Worm (Caenorhabditis elegans) whole organism, young adult: Measurements from ENCODE around the gene M05D6.5.

Experiments
- B0336.3 ChIP-seq: fragments of 200-800 bp; sonication (Bioruptor generic); IDR thresholded peaks from 2 replicates; pipeline ENCODE4 v1.3.6; 2022; ENCODE audit warnings: missing genetic modification characterization, missing compliant biosample characterization
- F10E7.11 ChIP-seq: sonication (generic microtip); optimal IDR thresholded peaks from 2 replicates; lab custom pipeline; 2017; ENCODE audit warnings: mild to moderate bottlenecking, missing genetic modification characterization, moderate library complexity, missing compliant biosample characterization
- F23B12.7 ChIP-seq: sonication (generic microtip); optimal IDR thresholded peaks from 2 replicates; lab custom pipeline; 2017; ENCODE audit warnings: missing genetic modification characterization, mild to moderate bottlenecking, missing compliant biosample characterization, antibody characterized with exemption, moderate library complexity; ENCODE audit not compliant: insufficient read depth
- F57C9.4 ChIP-seq: sonication (generic microtip); optimal IDR thresholded peaks from 2 replicates; lab custom pipeline; 2017; ENCODE audit warnings: mild to moderate bottlenecking, missing genetic modification characterization, missing compliant biosample characterization
- K11D2.4 ChIP-seq: fragments of 200-800 bp; sonication (Bioruptor generic); IDR thresholded peaks from 2 replicates; pipeline ENCODE4 v1.3.6; 2022; ENCODE audit warnings: missing genetic modification reagents, missing genetic modification characterization, missing compliant biosample characterization
- K12H6.12 ChIP-seq: fragments of 200-800 bp; sonication (Bioruptor generic); optimal IDR thresholded peaks from 2 replicates; lab custom pipeline; 2018; ENCODE audit warnings: mild to moderate bottlenecking, missing genetic modification characterization, missing compliant biosample characterization
- Y53G8AR.9 ChIP-seq: fragments of 200-800 bp; sonication (Bioruptor generic); conservative IDR thresholded peaks from 2 replicates; pipeline ENCODE4 v1.3.6; 2022; ENCODE audit warnings: missing genetic modification reagents, missing genetic modification characterization, missing compliant biosample characterization
- Y56A3A.18 ChIP-seq: fragments of 200-800 bp; sonication (Bioruptor generic); IDR thresholded peaks from 2 replicates; pipeline ENCODE4 v1.3.6; 2022; ENCODE audit warnings: missing genetic modification reagents, missing genetic modification characterization, missing compliant biosample characterization
- ama-1 ChIP-seq, 3 experiments: fragments of 150-350 bp in 1 of 3; sonication (generic microtip) in 2 of 3; optimal IDR thresholded peaks; 2 replicates each; lab custom pipeline; 2014 to 2018; ENCODE audit warnings: missing biosample characterization in 2 of 3, missing genetic modification characterization in 2 of 3, missing genetic modification reagents in 2 of 3
- attf-5 ChIP-seq: fragments of 200-800 bp; sonication (Bioruptor generic); optimal IDR thresholded peaks from 2 replicates; lab custom pipeline; 2018; ENCODE audit warnings: mild to moderate bottlenecking, missing genetic modification characterization, missing compliant biosample characterization
- bed-2 ChIP-seq: fragments of 200-800 bp; sonication (Bioruptor generic); IDR thresholded peaks from 2 replicates; pipeline ENCODE4 v1.3.6; 2022; ENCODE audit warnings: missing genetic modification reagents, missing genetic modification characterization, missing compliant biosample characterization
- cebp-1 ChIP-seq, 2 experiments: fragments of 200-800 bp in 1 of 2; sonication (Bioruptor generic) in 1 of 2; sonication (generic microtip) in 1 of 2; IDR thresholded peaks in 1 of 2; optimal IDR thresholded peaks in 1 of 2; 2 replicates each; pipeline versions ENCODE4 v1.3.6 to Lab custom; 2017 to 2022; ENCODE audit warnings: missing compliant biosample characterization in 2 of 2, missing genetic modification characterization in 2 of 2, mild to moderate bottlenecking in 1 of 2, missing genetic modification reagents in 1 of 2, moderate library complexity in 1 of 2
- ceh-100 ChIP-seq: fragments of 200-800 bp; sonication (Bioruptor generic); IDR thresholded peaks from 2 replicates; pipeline ENCODE4 v1.3.6; 2022; ENCODE audit warnings: missing genetic modification reagents, missing genetic modification characterization, missing compliant biosample characterization
- ceh-27 ChIP-seq: fragments of 200-800 bp; sonication (Bioruptor generic); optimal IDR thresholded peaks from 2 replicates; lab custom pipeline; 2018; ENCODE audit warnings: mild to moderate bottlenecking, missing genetic modification characterization, moderate library complexity, missing compliant biosample characterization
- ceh-58 ChIP-seq: fragments of 200-800 bp; sonication (Bioruptor generic); IDR thresholded peaks from 2 replicates; pipeline ENCODE4 v1.3.6; 2022; ENCODE audit warnings: missing genetic modification characterization, missing compliant biosample characterization
- chd-7 ChIP-seq: sonication (generic microtip); optimal IDR thresholded peaks from 2 replicates; lab custom pipeline; 2016; ENCODE audit warnings: mild to moderate bottlenecking, missing genetic modification characterization, moderate library complexity, missing compliant biosample characterization
- egl-44 ChIP-seq: fragments of 200-800 bp; sonication (Bioruptor generic); IDR thresholded peaks from 2 replicates; pipeline ENCODE4 v1.3.6; 2022; ENCODE audit warnings: missing genetic modification reagents, missing genetic modification characterization, missing compliant biosample characterization
- gei-17 ChIP-seq: fragments of 200-800 bp; sonication (Bioruptor generic); optimal IDR thresholded peaks from 2 replicates; lab custom pipeline; 2018; ENCODE audit warnings: mild to moderate bottlenecking, missing genetic modification characterization, missing compliant biosample characterization
- hlh-12 ChIP-seq: sonication (generic microtip); optimal IDR thresholded peaks from 2 replicates; lab custom pipeline; 2016; ENCODE audit warnings: missing genetic modification characterization, missing compliant biosample characterization
- hsf-1 ChIP-seq: fragments of 200-800 bp; sonication (Bioruptor generic); IDR thresholded peaks from 2 replicates; pipeline ENCODE4 v1.3.6; 2022; ENCODE audit warnings: missing genetic modification reagents, missing genetic modification characterization, missing compliant biosample characterization
- let-526 ChIP-seq: fragments of 200-800 bp; sonication (Bioruptor generic); IDR thresholded peaks from 2 replicates; pipeline ENCODE4 v1.3.6; 2022; ENCODE audit warnings: missing genetic modification reagents, missing genetic modification characterization, missing compliant biosample characterization
- lin-26 ChIP-seq: fragments of 200-800 bp; sonication (Bioruptor generic); IDR thresholded peaks from 2 replicates; pipeline ENCODE4 v1.3.6; 2022; ENCODE audit warnings: missing genetic modification reagents, missing genetic modification characterization, missing compliant biosample characterization
- lin-35 ChIP-seq, 3 experiments: fragments of 150-350 bp in 2 of 3; sonication (generic microtip) in 1 of 3; optimal IDR thresholded peaks; 2 replicates each; lab custom pipeline; 2014 to 2018; ENCODE audit warnings: missing biosample characterization in 3 of 3, missing genetic modification characterization in 3 of 3, missing genetic modification reagents in 3 of 3
- lsl-1 ChIP-seq: fragments of 200-800 bp; sonication (Bioruptor generic); optimal IDR thresholded peaks from 2 replicates; lab custom pipeline; 2018; ENCODE audit warnings: mild to moderate bottlenecking, missing genetic modification characterization, moderate library complexity, missing compliant biosample characterization
- madf-3 ChIP-seq: fragments of 200-800 bp; sonication (Bioruptor generic); IDR thresholded peaks from 2 replicates; pipeline ENCODE4 v1.3.6; 2022; ENCODE audit warnings: missing genetic modification reagents, missing genetic modification characterization, missing compliant biosample characterization
- mes-4 ChIP-seq: sonication (generic microtip); optimal IDR thresholded peaks from 2 replicates; lab custom pipeline; 2016; ENCODE audit warnings: missing genotype, missing genetic modification characterization, missing compliant biosample characterization
- nfya-2 ChIP-seq: fragments of 200-800 bp; sonication (Bioruptor generic); IDR thresholded peaks from 2 replicates; pipeline ENCODE4 v1.3.6; 2022; ENCODE audit warnings: missing genetic modification reagents, missing genetic modification characterization, missing compliant biosample characterization
- nfyb-1 ChIP-seq: fragments of 200-800 bp; sonication (Bioruptor generic); IDR thresholded peaks from 2 replicates; pipeline ENCODE4 v1.3.6; 2022; ENCODE audit warnings: missing genetic modification reagents, missing genetic modification characterization, missing compliant biosample characterization
- pbrm-1 ChIP-seq: fragments of 200-800 bp; sonication (Bioruptor generic); IDR thresholded peaks from 2 replicates; pipeline ENCODE4 v1.3.6; 2022; ENCODE audit warnings: missing genetic modification reagents, missing genetic modification characterization, missing compliant biosample characterization
- pha-4 ChIP-seq: fragments of 150-350 bp; sonication (generic microtip); optimal IDR thresholded peaks from 2 replicates; lab custom pipeline; 2014; ENCODE audit warnings: missing biosample characterization, missing genetic modification reagents, missing genetic modification characterization
- snpc-1.1 ChIP-seq: sonication (generic microtip); optimal IDR thresholded peaks from 2 replicates; lab custom pipeline; 2017; ENCODE audit warnings: missing genetic modification characterization, mild to moderate bottlenecking, missing compliant biosample characterization, antibody characterized with exemption, moderate library complexity, missing genotype, missing genetic modification reagents; ENCODE audit not compliant: insufficient read depth
- snpc-4 ChIP-seq, 5 experiments: fragments of 150-350 bp in 1 of 5; sonication (generic microtip) in 4 of 5; optimal IDR thresholded peaks; 2 replicates each; lab custom pipeline; 2014 to 2018; ENCODE audit warnings: missing genetic modification characterization in 5 of 5, missing biosample characterization in 3 of 5, antibody characterized with exemption in 2 of 5, mild to moderate bottlenecking in 2 of 5, missing compliant biosample characterization in 2 of 5, missing genotype in 2 of 5, moderate library complexity in 2 of 5, missing genetic modification reagents in 1 of 5
- tbx-9 ChIP-seq: sonication (generic microtip); optimal IDR thresholded peaks from 2 replicates; lab custom pipeline; 2016; ENCODE audit warnings: borderline replicate concordance, missing genetic modification characterization, inconsistent platforms, missing compliant biosample characterization
- unc-130 ChIP-seq: sonication (generic microtip); optimal IDR thresholded peaks from 2 replicates; lab custom pipeline; 2016; ENCODE audit warnings: missing genetic modification reagents, missing genetic modification characterization, missing compliant biosample characterization
- ztf-25 ChIP-seq: fragments of 200-800 bp; sonication (Bioruptor generic); IDR thresholded peaks from 2 replicates; pipeline ENCODE4 v1.3.6; 2022; ENCODE audit warnings: missing genetic modification reagents, missing genetic modification characterization, missing compliant biosample characterization
- ztf-6 ChIP-seq: fragments of 200-800 bp; sonication (Bioruptor generic); IDR thresholded peaks from 2 replicates; pipeline ENCODE4 v1.3.6; 2022; ENCODE audit warnings: missing genetic modification reagents, missing genetic modification characterization, missing compliant biosample characterization

The M05D6.5 gene

ce11 chrII:8481033-8481708 lies 832 bp downstream of the M05D6.5 start:
- TF ChIP-seq F23B12.7 (peak; percentile 19), egl-44 (GFP tag; lab: Robert Waterston, UW) (no peak), B0336.3 (GFP tag; lab: Robert Waterston, UW) (no peak), snpc-1.1 (no peak), bed-2 (GFP tag; lab: Robert Waterston, UW) (no peak), hsf-1 (GFP tag; lab: Robert Waterston, UW) (peak; percentile 81), ztf-25 (no peak), ztf-6 (no peak), pbrm-1 (GFP tag; lab: Robert Waterston, UW) (0 out of 2 replicates have a peak, but pooled peaks have one; percentile 26), ceh-27 (no peak), let-526 (GFP tag; lab: Robert Waterston, UW) (0 out of 2 replicates have a peak, but pooled peaks have one; percentile 6), Y53G8AR.9 (GFP tag; lab: Robert Waterston, UW) (0 out of 2 replicates have a peak, but pooled peaks have one; percentile 16), cebp-1 (GFP tag; IDR thresholded peaks at IDR 0.05; lab: Robert Waterston, UW) (no peak), cebp-1 (tag; optimal IDR thresholded peaks at IDR 0.05; lab: Kevin White, UChicago) (peak; percentile 31), chd-7 (tag; lab: Kevin White, UChicago) (peak; percentile 23), attf-5 (no peak), K11D2.4 (GFP tag; lab: Robert Waterston, UW) (peak; percentile 12; the same call in 1 of the 2 replicates), gei-17 (GFP tag; lab: Kevin White, UChicago) (peak; percentile 3), K12H6.12 (peak; percentile 18)

ce11 chrII:8480166-8480565 lies 1.8 kb downstream of the M05D6.5 start, which contains the start of gene lact-4:
Gene lact-4 (minus strand): TSS chrII:8480478.
- TF ChIP-seq Y56A3A.18 (GFP tag; lab: Robert Waterston, UW) = 0 out of 2 replicates have a peak, but pooled peaks have one; percentile 31
- TF ChIP-seq madf-3 (GFP tag; lab: Robert Waterston, UW) = 0 out of 2 replicates have a peak, but pooled peaks have one; percentile 9
- TF ChIP-seq ama-1 (optimal IDR thresholded peaks at IDR 0.05; lab: Kevin White, UChicago) = peak; percentile 51
- TF ChIP-seq ama-1 (GFP tag; optimal IDR thresholded peaks at IDR 0.05; lab: Kevin White, UChicago) = no peak
- peak; percentile 41 for TF ChIP-seq lsl-1 (GFP tag; lab: Kevin White, UChicago)
- no peak for TF ChIP-seq bed-2 (GFP tag; lab: Robert Waterston, UW)

DNA sequence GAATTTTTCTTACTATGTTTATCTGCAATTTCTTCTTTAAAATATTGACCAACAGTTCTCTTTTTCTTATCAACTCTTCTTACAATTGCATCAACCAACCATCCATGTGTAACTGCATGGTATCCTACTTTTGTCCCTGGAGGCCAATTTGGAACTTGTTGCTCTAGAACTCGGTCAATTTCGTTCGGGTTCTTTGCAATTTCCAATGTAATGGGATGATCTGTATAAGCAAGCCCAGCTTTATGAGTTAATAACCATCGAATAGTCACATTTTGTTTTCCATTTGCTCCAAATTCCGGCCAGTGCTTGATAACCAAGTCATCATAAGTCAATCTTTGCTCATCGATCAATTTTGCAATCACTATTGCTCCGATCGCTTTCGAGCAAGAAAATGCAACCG lies 2.7 kb downstream of the M05D6.5 start:
- TF ChIP-seq Y56A3A.18 (GFP tag; lab: Robert Waterston, UW) (peak; percentile 8; the same call in 1 of the 2 replicates), Y53G8AR.9 (GFP tag; lab: Robert Waterston, UW) (0 out of 2 replicates have a peak, but pooled peaks have one; percentile 16), ceh-58 (GFP tag; lab: Robert Waterston, UW) (0 out of 2 replicates have a peak, but pooled peaks have one; percentile 67), snpc-1.1 (no peak)

- TF ChIP-seq mes-4 (tag; lab: Kevin White, UChicago) (no peak), lin-26 (GFP tag; lab: Robert Waterston, UW) (no peak), hlh-12 (no peak), nfyb-1 (GFP tag; lab: Robert Waterston, UW) (no peak), ceh-100 (GFP tag; lab: Robert Waterston, UW) (no peak), F23B12.7 (no peak), F57C9.4 (tag; lab: Kevin White, UChicago) (no peak), nfya-2 (GFP tag; lab: Robert Waterston, UW) (no peak), hsf-1 (GFP tag; lab: Robert Waterston, UW) (no peak), tbx-9 (tag; lab: Kevin White, UChicago) (no peak), ceh-58 (GFP tag; lab: Robert Waterston, UW) (no peak), lin-35 (GFP tag; optimal IDR thresholded peaks at IDR 0.05; lab: Kevin White, UChicago) (no peak), snpc-4 (GFP tag; optimal IDR thresholded peaks at IDR 0.05; lab: Kevin White, UChicago) (no peak), snpc-4 (tag; optimal IDR thresholded peaks at IDR 0.05; lab: Kevin White, UChicago) (no peak), F10E7.11 (no peak), unc-130 (GFP tag; lab: Kevin White, UChicago) (no peak), K11D2.4 (GFP tag; lab: Robert Waterston, UW) (no peak), Y53G8AR.9 (GFP tag; lab: Robert Waterston, UW) (no peak), pha-4 (tag; lab: Kevin White, UChicago) (no peak)
- TF ChIP-seq, all 124 proteins: peak for 0
Measured at ce11 chrII:8475306-8475822, 6.6 kb downstream of the M05D6.5 start, which contains the start of the genes M05D6.1 and M05D6.3. Gene M05D6.1 (minus strand): TSS chrII:8475406. Gene M05D6.3 (plus strand): TSS chrII:8475772.
